Worm (Caenorhabditis elegans) whole organism, late embryonic: Measurements from ENCODE around the gene lips-6.

Experiments used
- C08G9.2 ChIP-seq: sonication (generic microtip); optimal IDR thresholded peaks from 2 replicates; lab custom pipeline; 2016; ENCODE audit warnings: mild to moderate bottlenecking, missing genetic modification characterization, moderate library complexity, missing compliant biosample characterization
- C38D4.7 ChIP-seq: fragments of 200-800 bp; sonication (Bioruptor generic); optimal IDR thresholded peaks from 2 replicates; lab custom pipeline; 2018; ENCODE audit warnings: mild to moderate bottlenecking, missing genetic modification characterization, moderate library complexity, missing compliant biosample characterization
- K02D7.2 ChIP-seq: sonication (generic microtip); optimal IDR thresholded peaks from 2 replicates; lab custom pipeline; 2017; ENCODE audit warnings: mild to moderate bottlenecking, missing genetic modification characterization, missing compliant biosample characterization
- T23F11.4 ChIP-seq: fragments of 200-800 bp; sonication (Bioruptor generic); optimal IDR thresholded peaks from 2 replicates; lab custom pipeline; 2018; ENCODE audit warnings: mild to moderate bottlenecking, missing genetic modification characterization, missing compliant biosample characterization
- Y22D7AL.16 ChIP-seq: sonication (generic microtip); optimal IDR thresholded peaks from 2 replicates; lab custom pipeline; 2016; ENCODE audit warnings: missing genetic modification characterization, missing compliant biosample characterization
- ahr-1 ChIP-seq: sonication (generic microtip); optimal IDR thresholded peaks from 2 replicates; lab custom pipeline; 2016; ENCODE audit warnings: missing genetic modification characterization, missing compliant biosample characterization
- ama-1 ChIP-seq: fragments of 150-350 bp; optimal IDR thresholded peaks from 2 replicates; lab custom pipeline; 2014
- ceh-14 ChIP-seq: sonication (generic microtip); optimal IDR thresholded peaks from 2 replicates; lab custom pipeline; 2016; ENCODE audit warnings: missing genotype, missing genetic modification characterization, missing compliant biosample characterization
- ceh-18 ChIP-seq: sonication (generic microtip); optimal IDR thresholded peaks from 2 replicates; lab custom pipeline; 2016; ENCODE audit warnings: missing genetic modification characterization, missing compliant biosample characterization
- ceh-19 ChIP-seq: fragments of 200-800 bp; sonication (Bioruptor generic); optimal IDR thresholded peaks from 2 replicates; lab custom pipeline; 2018; ENCODE audit warnings: mild to moderate bottlenecking, missing genetic modification characterization, missing compliant biosample characterization
- ceh-2 ChIP-seq: sonication (generic microtip); optimal IDR thresholded peaks from 2 replicates; lab custom pipeline; 2016; ENCODE audit warnings: missing genotype, missing genetic modification characterization, missing compliant biosample characterization
- ceh-24 ChIP-seq: sonication (generic microtip); optimal IDR thresholded peaks from 2 replicates; lab custom pipeline; 2016; ENCODE audit warnings: mild to moderate bottlenecking, missing genetic modification characterization, missing compliant biosample characterization
- ceh-30 ChIP-seq: fragments of 150-350 bp; optimal IDR thresholded peaks from 2 replicates; lab custom pipeline; 2014; ENCODE audit warnings: missing biosample characterization, missing genetic modification characterization
- ceh-31 ChIP-seq: sonication (generic microtip); optimal IDR thresholded peaks from 2 replicates; lab custom pipeline; 2016; ENCODE audit warnings: missing genetic modification characterization, missing compliant biosample characterization
- ceh-34 ChIP-seq: sonication (generic microtip); optimal IDR thresholded peaks from 2 replicates; lab custom pipeline; 2016; ENCODE audit warnings: mild to moderate bottlenecking, missing genetic modification characterization, missing compliant biosample characterization
- ceh-45 ChIP-seq: fragments of 200-800 bp; sonication (Bioruptor generic); IDR thresholded peaks from 2 replicates; pipeline ENCODE4 v1.3.6; 2022; ENCODE audit warnings: missing genetic modification reagents, missing genetic modification characterization, missing compliant biosample characterization
- ceh-48 ChIP-seq: sonication (generic microtip); optimal IDR thresholded peaks from 2 replicates; lab custom pipeline; 2016; ENCODE audit warnings: missing genetic modification characterization, inconsistent platforms, missing compliant biosample characterization
- ceh-6 ChIP-seq: fragments of 200-800 bp; sonication (Bioruptor generic); optimal IDR thresholded peaks from 2 replicates; lab custom pipeline; 2018; ENCODE audit warnings: mild to moderate bottlenecking, missing genetic modification characterization, missing compliant biosample characterization
- ceh-9 ChIP-seq: sonication (generic microtip); optimal IDR thresholded peaks from 2 replicates; lab custom pipeline; 2016; ENCODE audit warnings: mild to moderate bottlenecking, missing genetic modification characterization, inconsistent platforms, missing compliant biosample characterization
- dmd-4 ChIP-seq: sonication (generic microtip); optimal IDR thresholded peaks from 2 replicates; lab custom pipeline; 2016; ENCODE audit warnings: borderline replicate concordance, missing genetic modification characterization, missing compliant biosample characterization
- elt-2 ChIP-seq: sonication (generic microtip); optimal IDR thresholded peaks from 2 replicates; lab custom pipeline; 2016; ENCODE audit warnings: missing genetic modification reagents, missing genetic modification characterization, missing compliant biosample characterization
- eyg-1 ChIP-seq: sonication (generic microtip); optimal IDR thresholded peaks from 2 replicates; lab custom pipeline; 2016; ENCODE audit warnings: missing genotype, missing genetic modification characterization, missing compliant biosample characterization
- fax-1 ChIP-seq: sonication (generic microtip); optimal IDR thresholded peaks from 2 replicates; lab custom pipeline; 2016; ENCODE audit warnings: missing genotype, missing genetic modification characterization, missing compliant biosample characterization
- fkh-6 ChIP-seq: sonication (generic microtip); optimal IDR thresholded peaks from 2 replicates; lab custom pipeline; 2016; ENCODE audit warnings: missing genetic modification characterization, missing compliant biosample characterization
- gmeb-2 ChIP-seq: sonication (generic microtip); optimal IDR thresholded peaks from 2 replicates; lab custom pipeline; 2016; ENCODE audit warnings: missing genetic modification characterization, inconsistent platforms, missing compliant biosample characterization
- hlh-13 ChIP-seq: fragments of 200-800 bp; sonication (Bioruptor generic); optimal IDR thresholded peaks from 2 replicates; lab custom pipeline; 2018; ENCODE audit warnings: mild to moderate bottlenecking, missing genetic modification characterization, missing compliant biosample characterization
- hlh-15 ChIP-seq: sonication (generic microtip); optimal IDR thresholded peaks from 2 replicates; lab custom pipeline; 2016; ENCODE audit warnings: missing genetic modification characterization, missing compliant biosample characterization
- hlh-6 ChIP-seq: sonication (generic microtip); optimal IDR thresholded peaks from 2 replicates; lab custom pipeline; 2016; ENCODE audit warnings: missing genotype, missing genetic modification characterization, missing compliant biosample characterization
- lim-6 ChIP-seq: sonication (generic microtip); optimal IDR thresholded peaks from 2 replicates; lab custom pipeline; 2016; ENCODE audit warnings: missing genetic modification characterization, missing compliant biosample characterization
- mec-3 ChIP-seq: sonication (generic microtip); optimal IDR thresholded peaks from 2 replicates; lab custom pipeline; 2016; ENCODE audit warnings: borderline replicate concordance, missing genetic modification characterization, missing compliant biosample characterization
- nhr-11 ChIP-seq: fragments of 150-350 bp; optimal IDR thresholded peaks from 2 replicates; lab custom pipeline; 2014; ENCODE audit warnings: missing biosample characterization, missing genetic modification characterization
- nhr-232 ChIP-seq: sonication (generic microtip); optimal IDR thresholded peaks from 2 replicates; lab custom pipeline; 2016; ENCODE audit warnings: missing genetic modification characterization, missing compliant biosample characterization
- npax-4 ChIP-seq: sonication (generic microtip); optimal IDR thresholded peaks from 2 replicates; lab custom pipeline; 2016; ENCODE audit warnings: missing genetic modification characterization, missing compliant biosample characterization
- odd-2 ChIP-seq: sonication (generic microtip); optimal IDR thresholded peaks from 2 replicates; lab custom pipeline; 2017; ENCODE audit warnings: antibody characterized with exemption, mild to moderate bottlenecking, missing genetic modification characterization, missing compliant biosample characterization
- pag-3 ChIP-seq: sonication (generic microtip); optimal IDR thresholded peaks from 2 replicates; lab custom pipeline; 2016; ENCODE audit warnings: missing compliant biosample characterization, missing genetic modification characterization, borderline replicate concordance
- pat-9 ChIP-seq: fragments of 200-800 bp; sonication (Bioruptor generic); optimal IDR thresholded peaks from 2 replicates; lab custom pipeline; 2018; ENCODE audit warnings: mild to moderate bottlenecking, missing genetic modification characterization, moderate library complexity, missing compliant biosample characterization
- pax-1 ChIP-seq: fragments of 150-350 bp; optimal IDR thresholded peaks from 2 replicates; lab custom pipeline; 2014; ENCODE audit warnings: missing biosample characterization, missing genetic modification characterization
- pha-4 ChIP-seq: fragments of 150-350 bp; optimal IDR thresholded peaks from 2 replicates; lab custom pipeline; 2018; ENCODE audit warnings: missing biosample characterization, missing genetic modification reagents, missing genetic modification characterization
- pros-1 ChIP-seq: fragments of 150-350 bp; optimal IDR thresholded peaks from 2 replicates; lab custom pipeline; 2014; ENCODE audit warnings: missing biosample characterization, missing genetic modification reagents, missing genetic modification characterization
- ref-2 ChIP-seq: sonication (generic microtip); optimal IDR thresholded peaks from 2 replicates; lab custom pipeline; 2016; ENCODE audit warnings: missing genetic modification characterization, missing compliant biosample characterization
- rnt-1 ChIP-seq: sonication (generic microtip); optimal IDR thresholded peaks from 2 replicates; lab custom pipeline; 2016; ENCODE audit warnings: missing genetic modification characterization, missing compliant biosample characterization
- sdc-2 ChIP-seq: sonication (generic microtip); optimal IDR thresholded peaks from 2 replicates; lab custom pipeline; 2016; ENCODE audit warnings: missing genotype, missing genetic modification characterization, missing compliant biosample characterization
- sox-2 ChIP-seq: fragments of 200-800 bp; sonication (Bioruptor generic); IDR thresholded peaks from 2 replicates; pipeline ENCODE4 v1.3.6; 2022; ENCODE audit warnings: missing genetic modification reagents, missing genetic modification characterization, missing compliant biosample characterization
- sox-4 ChIP-seq: sonication (generic microtip); optimal IDR thresholded peaks from 2 replicates; lab custom pipeline; 2017; ENCODE audit warnings: mild to moderate bottlenecking, missing genetic modification characterization, inconsistent platforms, missing compliant biosample characterization
- syd-9 ChIP-seq: sonication (generic microtip); optimal IDR thresholded peaks from 2 replicates; lab custom pipeline; 2016; ENCODE audit warnings: mild to moderate bottlenecking, missing genetic modification characterization, moderate library complexity, missing compliant biosample characterization
- tbx-2 ChIP-seq: sonication (generic microtip); optimal IDR thresholded peaks from 2 replicates; lab custom pipeline; 2016; ENCODE audit warnings: missing genetic modification characterization, missing compliant biosample characterization
- tbx-7 ChIP-seq: sonication (generic microtip); optimal IDR thresholded peaks from 2 replicates; lab custom pipeline; 2016; ENCODE audit warnings: missing genotype, missing genetic modification characterization, missing compliant biosample characterization
- unc-3 ChIP-seq, 2 experiments: fragments of 200-800 bp in 1 of 2; sonication (Bioruptor generic) in 1 of 2; sonication (generic microtip) in 1 of 2; conservative IDR thresholded peaks in 1 of 2; optimal IDR thresholded peaks in 1 of 2; 2 replicates each; pipeline versions ENCODE4 v1.3.6 to Lab custom; 2016 to 2022; ENCODE audit warnings: missing compliant biosample characterization in 2 of 2, missing genetic modification characterization in 2 of 2, missing genetic modification reagents in 1 of 2
- unc-42 ChIP-seq: sonication (generic microtip); optimal IDR thresholded peaks from 2 replicates; lab custom pipeline; 2016; ENCODE audit warnings: missing genotype, missing genetic modification characterization, missing compliant biosample characterization
- unc-55 ChIP-seq: sonication (generic microtip); optimal IDR thresholded peaks from 2 replicates; lab custom pipeline; 2017; ENCODE audit warnings: missing biosample characterization, missing genetic modification reagents, missing genetic modification characterization

lips-6 gene

DNA sequence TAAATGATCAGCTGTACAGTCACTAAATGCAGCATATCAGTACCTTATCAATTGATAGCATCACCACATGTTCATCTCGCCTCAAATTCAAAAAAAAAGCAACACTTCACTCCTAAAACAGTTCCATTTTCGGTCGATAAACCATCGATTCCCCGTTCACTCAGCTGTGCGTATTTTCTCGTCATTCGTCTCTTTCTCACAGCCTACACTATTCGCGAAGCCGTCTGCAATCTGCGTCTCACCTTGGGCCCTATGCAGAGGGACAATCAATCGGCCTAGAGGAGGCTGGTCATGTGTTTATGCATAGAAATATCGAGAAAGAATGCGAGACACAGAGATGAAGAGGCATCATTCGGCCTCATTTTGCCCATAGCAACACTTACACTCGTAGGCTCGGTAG is 16.9 kb upstream of the lips-6 start (continued):
- TF ChIP-seq unc-55 (GFP tag; lab: Kevin White, UChicago) (peak; percentile 73), pros-1 (peak; percentile 35), pax-1 (peak; percentile 26), pha-4 (tag; lab: Kevin White, UChicago) (no peak), ceh-48 (tag; lab: Kevin White, UChicago) (peak; percentile 79), fkh-6 (tag; lab: Kevin White, UChicago) (no peak), rnt-1 (tag; lab: Kevin White, UChicago) (peak; percentile 48), tbx-2 (tag; lab: Kevin White, UChicago) (peak; percentile 64), C38D4.7 (GFP tag; lab: Kevin White, UChicago) (no peak), ceh-14 (tag; lab: Kevin White, UChicago) (no peak), eyg-1 (tag; lab: Kevin White, UChicago) (no peak), nhr-232 (tag; lab: Kevin White, UChicago) (no peak), unc-42 (peak; percentile 20), dmd-4 (no peak), ceh-2 (tag; lab: Kevin White, UChicago) (peak; percentile 64), pat-9 (tag; lab: Kevin White, UChicago) (no peak), sox-4 (tag; lab: Kevin White, UChicago) (no peak), ceh-9 (tag; lab: Kevin White, UChicago) (no peak), tbx-7 (tag; lab: Kevin White, UChicago) (no peak), sdc-2 (tag; lab: Kevin White, UChicago) (peak; percentile 14), unc-3 (GFP tag; conservative IDR thresholded peaks at IDR 0.05; lab: Robert Waterston, UW) (no peak), unc-3 (tag; optimal IDR thresholded peaks at IDR 0.05; lab: Kevin White, UChicago) (no peak), ahr-1 (tag; lab: Kevin White, UChicago) (no peak), Y22D7AL.16 (tag; lab: Kevin White, UChicago) (no peak), gmeb-2 (tag; lab: Kevin White, UChicago) (no peak), hlh-6 (no peak), C08G9.2 (tag; lab: Kevin White, UChicago) (no peak), ceh-45 (GFP tag; lab: Robert Waterston, UW) (no peak), sox-2 (GFP tag; lab: Robert Waterston, UW) (no peak), mec-3 (no peak), syd-9 (tag; lab: Kevin White, UChicago) (no peak), ceh-34 (tag; lab: Kevin White, UChicago) (peak; percentile 59), ceh-31 (tag; lab: Kevin White, UChicago) (peak; percentile 75), npax-4 (tag; lab: Kevin White, UChicago) (no peak), ceh-6 (GFP tag; lab: Kevin White, UChicago) (no peak), ceh-19 (no peak), hlh-13 (GFP tag; lab: Kevin White, UChicago) (no peak), ref-2 (peak; percentile 86), lim-6 (tag; lab: Kevin White, UChicago) (no peak), odd-2 (tag; lab: Kevin White, UChicago) (no peak), T23F11.4 (GFP tag; lab: Kevin White, UChicago) (no peak), elt-2 (tag; lab: Kevin White, UChicago) (peak; percentile 74), ama-1 (peak; percentile 70), ceh-18 (tag; lab: Kevin White, UChicago) (peak; percentile 52), hlh-15 (tag; lab: Kevin White, UChicago) (no peak), ceh-24 (no peak), ceh-30 (tag; lab: Kevin White, UChicago) (no peak), K02D7.2 (tag; lab: Kevin White, UChicago) (no peak), fax-1 (tag; lab: Kevin White, UChicago) (no peak), nhr-11 (tag; lab: Kevin White, UChicago) (no peak), pag-3 (tag; lab: Kevin White, UChicago) (no peak)
